Fruit fly (Drosophila melanogaster) whole organism, embryonic: ENCODE measurements around the gene Ctr1B.

Source experiments
- Adf1 ChIP-seq: fragments of 200-800 bp; sonication (Bioruptor generic); IDR thresholded peaks from 2 replicates; pipeline ENCODE4 v1.3.6; 2022; ENCODE audit warnings: missing biosample characterization, missing genetic modification characterization
- Bgb ChIP-seq: fragments of 200-800 bp; sonication (Bioruptor generic); IDR thresholded peaks from 2 replicates; pipeline ENCODE4 v1.3.6; 2022; ENCODE audit warnings: missing biosample characterization, missing genetic modification characterization; ENCODE audit not compliant: partially characterized antibody
- CG10321 ChIP-seq: fragments of 200-800 bp; sonication (Bioruptor generic); IDR thresholded peaks from 2 replicates; pipeline ENCODE4 v1.3.6; 2022; ENCODE audit warnings: missing biosample characterization, missing genetic modification characterization
- CG10959 ChIP-seq: fragments of 200-800 bp; sonication (Bioruptor generic); IDR thresholded peaks from 2 replicates; pipeline ENCODE4 v1.3.6; 2022; ENCODE audit warnings: missing biosample characterization, missing genetic modification characterization
- CG11723 ChIP-seq: fragments of 200-800 bp; sonication (Bioruptor generic); optimal IDR thresholded peaks from 2 replicates; lab custom pipeline; 2017; ENCODE audit warnings: missing biosample characterization, mild to moderate bottlenecking, missing genetic modification characterization
- CG12659 ChIP-seq: fragments of 200-800 bp; sonication (Bioruptor generic); optimal IDR thresholded peaks from 3 replicates; lab custom pipeline; 2017; ENCODE audit warnings: mild to moderate bottlenecking, missing biosample characterization, missing genetic modification reagents, missing genetic modification characterization
- CG13287 ChIP-seq: fragments of 200-800 bp; sonication (Bioruptor generic); IDR thresholded peaks from 2 replicates; pipeline ENCODE4 v1.3.6; 2022; ENCODE audit warnings: missing biosample characterization, missing genetic modification characterization; ENCODE audit not compliant: partially characterized antibody
- CG15514 ChIP-seq: fragments of 200-800 bp; sonication (Bioruptor generic); optimal IDR thresholded peaks from 3 replicates; lab custom pipeline; 2017; ENCODE audit warnings: missing biosample characterization, missing genetic modification characterization, mild to moderate bottlenecking, moderate library complexity, missing genetic modification reagents
- CG15696 ChIP-seq: fragments of 200-800 bp; sonication (Bioruptor generic); optimal IDR thresholded peaks from 2 replicates; lab custom pipeline; 2019; ENCODE audit warnings: missing biosample characterization, mild to moderate bottlenecking, missing genetic modification characterization, moderate library complexity
- CG34422 ChIP-seq: fragments of 200-800 bp; sonication (Bioruptor generic); IDR thresholded peaks from 3 replicates; pipeline ENCODE4 v1.3.6; 2022; ENCODE audit warnings: missing biosample characterization, missing genetic modification characterization
- CG3847 ChIP-seq: fragments of 200-800 bp; sonication (Bioruptor generic); IDR thresholded peaks from 2 replicates; pipeline ENCODE4 v1.3.6; 2022; ENCODE audit warnings: missing biosample characterization, missing genetic modification characterization
- CG3995 ChIP-seq: fragments of 200-800 bp; sonication (Bioruptor generic); optimal IDR thresholded peaks from 3 replicates; lab custom pipeline; 2016; ENCODE audit warnings: missing biosample characterization, missing genetic modification characterization
- CG6175 ChIP-seq: fragments of 200-800 bp; sonication (Bioruptor generic); IDR thresholded peaks from 3 replicates; pipeline ENCODE4 v1.3.6; 2022; ENCODE audit warnings: missing biosample characterization, missing genetic modification characterization
- CG6791 ChIP-seq: fragments of 200-800 bp; sonication (Bioruptor generic); IDR thresholded peaks from 3 replicates; pipeline ENCODE4 v1.3.6; 2022; ENCODE audit warnings: missing biosample characterization, missing genetic modification characterization; ENCODE audit not compliant: partially characterized antibody
- CG7928 ChIP-seq: fragments of 200-800 bp; sonication (Bioruptor generic); optimal IDR thresholded peaks from 2 replicates; lab custom pipeline; 2017; ENCODE audit warnings: missing biosample characterization, mild to moderate bottlenecking, missing genetic modification characterization
- CG9797 ChIP-seq: fragments of 200-800 bp; sonication (Bioruptor generic); optimal IDR thresholded peaks from 3 replicates; lab custom pipeline; 2018; ENCODE audit warnings: missing biosample characterization, mild to moderate bottlenecking, missing genetic modification characterization
- CG9817 ChIP-seq: fragments of 200-800 bp; sonication (Bioruptor generic); optimal IDR thresholded peaks from 2 replicates; lab custom pipeline; 2018; ENCODE audit warnings: missing biosample characterization, mild to moderate bottlenecking, missing genetic modification characterization, moderate library complexity
- CoRest ChIP-seq: fragments of 200-800 bp; sonication (Bioruptor generic); optimal IDR thresholded peaks from 3 replicates; lab custom pipeline; 2018; ENCODE audit warnings: missing biosample characterization, mild to moderate bottlenecking, missing genetic modification characterization, moderate library complexity
- Doc3 ChIP-seq: fragments of 200-800 bp; sonication (Bioruptor generic); IDR thresholded peaks from 3 replicates; pipeline ENCODE4 v1.3.6; 2022; ENCODE audit warnings: missing biosample characterization, missing genetic modification characterization; ENCODE audit not compliant: partially characterized antibody
- ERR ChIP-seq: fragments of 200-800 bp; sonication (Bioruptor generic); optimal IDR thresholded peaks from 2 replicates; lab custom pipeline; 2016; ENCODE audit warnings: missing biosample characterization, missing genetic modification characterization
- Elba2 ChIP-seq: fragments of 200-800 bp; sonication (Bioruptor generic); optimal IDR thresholded peaks from 3 replicates; lab custom pipeline; 2016; ENCODE audit warnings: missing biosample characterization, missing genetic modification characterization
- HLH4C ChIP-seq: fragments of 200-800 bp; sonication (Bioruptor generic); IDR thresholded peaks from 3 replicates; pipeline ENCODE4 v1.3.6; 2022; ENCODE audit warnings: missing biosample characterization, missing genetic modification characterization; ENCODE audit not compliant: partially characterized antibody
- HmgD ChIP-seq: fragments of 200-800 bp; sonication (Bioruptor generic); optimal IDR thresholded peaks from 3 replicates; lab custom pipeline; 2016; ENCODE audit warnings: missing biosample characterization, missing genetic modification characterization
- HmgZ ChIP-seq: fragments of 200-800 bp; sonication (Bioruptor generic); optimal IDR thresholded peaks from 2 replicates; lab custom pipeline; 2018; ENCODE audit warnings: missing biosample characterization, mild to moderate bottlenecking, missing genetic modification characterization
- MBD-R2 ChIP-seq: fragments of 200-800 bp; sonication (Bioruptor generic); IDR thresholded peaks from 2 replicates; pipeline ENCODE4 v1.3.6; 2022; ENCODE audit warnings: missing biosample characterization, missing genetic modification characterization
- Max ChIP-seq: fragments of 200-800 bp; sonication (Bioruptor generic); optimal IDR thresholded peaks from 2 replicates; lab custom pipeline; 2016; ENCODE audit warnings: missing biosample characterization, mild to moderate bottlenecking, missing genetic modification characterization
- Oli ChIP-seq: fragments of 200-800 bp; sonication (Bioruptor generic); optimal IDR thresholded peaks from 2 replicates; lab custom pipeline; 2018; ENCODE audit warnings: missing biosample characterization, mild to moderate bottlenecking, missing genetic modification characterization, moderate library complexity
- ara ChIP-seq: fragments of 200-800 bp; sonication (Bioruptor generic); IDR thresholded peaks from 2 replicates; pipeline ENCODE4 v1.3.6; 2022; ENCODE audit warnings: missing biosample characterization, missing genetic modification characterization
- ato ChIP-seq: fragments of 200-800 bp; sonication (Bioruptor generic); IDR thresholded peaks from 2 replicates; pipeline ENCODE4 v1.3.6; 2022; ENCODE audit warnings: missing biosample characterization, missing genetic modification characterization; ENCODE audit not compliant: partially characterized antibody
- bbx ChIP-seq: fragments of 200-800 bp; sonication (Bioruptor generic); IDR thresholded peaks from 2 replicates; pipeline ENCODE4 v1.3.6; 2022; ENCODE audit warnings: missing biosample characterization, missing genetic modification characterization; ENCODE audit not compliant: partially characterized antibody
- bigmax ChIP-seq: fragments of 200-800 bp; sonication (Bioruptor generic); optimal IDR thresholded peaks from 2 replicates; lab custom pipeline; 2018; ENCODE audit warnings: missing biosample characterization, mild to moderate bottlenecking, missing genetic modification characterization
- chm ChIP-seq: fragments of 200-800 bp; sonication (Bioruptor generic); IDR thresholded peaks from 2 replicates; pipeline ENCODE4 v1.3.6; 2022; ENCODE audit warnings: missing biosample characterization, missing genetic modification characterization
- da ChIP-seq: fragments of 200-800 bp; sonication (Bioruptor generic); optimal IDR thresholded peaks from 2 replicates; lab custom pipeline; 2016; ENCODE audit warnings: missing biosample characterization, missing genetic modification characterization
- fu2 ChIP-seq: fragments of 200-800 bp; sonication (Bioruptor generic); optimal IDR thresholded peaks from 2 replicates; lab custom pipeline; 2016; ENCODE audit warnings: missing biosample characterization, missing genetic modification characterization
- hth ChIP-seq: fragments of >200 bp; optimal IDR thresholded peaks from 2 replicates; lab custom pipeline; 2017; ENCODE audit warnings: inconsistent platforms
- lab ChIP-seq: fragments of 200-800 bp; sonication (Bioruptor generic); optimal IDR thresholded peaks from 3 replicates; lab custom pipeline; 2017; ENCODE audit warnings: missing biosample characterization, missing genetic modification characterization, mild to moderate bottlenecking, moderate library complexity, missing genetic modification reagents
- oc ChIP-seq: fragments of 200-800 bp; sonication (Bioruptor generic); optimal IDR thresholded peaks from 2 replicates; lab custom pipeline; 2018; ENCODE audit warnings: missing biosample characterization, mild to moderate bottlenecking, missing genetic modification characterization, moderate library complexity
- p53 ChIP-seq: fragments of 200-800 bp; sonication (Bioruptor generic); optimal IDR thresholded peaks from 2 replicates; lab custom pipeline; 2016; ENCODE audit warnings: missing biosample characterization, missing genetic modification characterization
- pan ChIP-seq, 4 experiments: fragments of >200 bp in 3 of 4; fragments of 200-800 bp in 1 of 4; sonication (Bioruptor generic) in 1 of 4; optimal IDR thresholded peaks in 3 of 4; IDR thresholded peaks in 1 of 4; 2 replicates each; pipeline versions ENCODE4 v1.3.6 to Lab custom; 2017 to 2022; ENCODE audit warnings: missing biosample characterization in 2 of 4, missing genetic modification characterization in 2 of 4, mixed read lengths in 1 of 4
- phol ChIP-seq: fragments of 200-800 bp; sonication (Bioruptor generic); optimal IDR thresholded peaks from 3 replicates; lab custom pipeline; 2018; ENCODE audit warnings: missing biosample characterization, mild to moderate bottlenecking, missing genetic modification characterization, moderate library complexity
- pzg ChIP-seq: fragments of 200-800 bp; sonication (Bioruptor generic); optimal IDR thresholded peaks from 3 replicates; lab custom pipeline; 2018; ENCODE audit warnings: missing biosample characterization, mild to moderate bottlenecking, missing genetic modification characterization, moderate library complexity
- sisA ChIP-seq: fragments of 200-800 bp; sonication (Bioruptor generic); IDR thresholded peaks from 2 replicates; pipeline ENCODE4 v1.3.6; 2022; ENCODE audit warnings: missing biosample characterization, missing genetic modification characterization
- sr ChIP-seq: fragments of 200-800 bp; sonication (Bioruptor generic); IDR thresholded peaks from 3 replicates; pipeline ENCODE4 v1.3.6; 2022; ENCODE audit warnings: missing biosample characterization, missing genetic modification characterization
- tll ChIP-seq, 2 experiments: fragments of 200-800 bp in 1 of 2; fragments of >200 bp in 1 of 2; sonication (Bioruptor generic) in 1 of 2; optimal IDR thresholded peaks; 2 replicates each; lab custom pipeline; 2017 to 2019; ENCODE audit warnings: missing biosample characterization in 2 of 2, missing genetic modification characterization in 2 of 2, mild to moderate bottlenecking in 1 of 2, moderate library complexity in 1 of 2
- tna ChIP-seq: fragments of 200-800 bp; sonication (Bioruptor generic); IDR thresholded peaks from 2 replicates; pipeline ENCODE4 v1.3.6; 2022; ENCODE audit warnings: missing biosample characterization, missing genetic modification characterization; ENCODE audit not compliant: partially characterized antibody
- twi ChIP-seq: fragments of 200-800 bp; optimal IDR thresholded peaks from 2 replicates; lab custom pipeline; 2019; ENCODE audit warnings: missing biosample characterization, mild to moderate bottlenecking, missing genetic modification characterization, moderate library complexity
- unc-4 ChIP-seq: fragments of 200-800 bp; sonication (Bioruptor generic); IDR thresholded peaks from 2 replicates; pipeline ENCODE4 v1.3.6; 2022; ENCODE audit warnings: missing biosample characterization, missing genetic modification characterization; ENCODE audit not compliant: partially characterized antibody
- zen ChIP-seq: fragments of 200-800 bp; sonication (Bioruptor generic); optimal IDR thresholded peaks from 3 replicates; lab custom pipeline; 2018; ENCODE audit warnings: missing biosample characterization, mild to moderate bottlenecking, missing genetic modification characterization, moderate library complexity

The Ctr1B gene

dm6 chr3R:8269740-8270139 lies 47.7 kb upstream of the Ctr1B start, which contains the start of gene CG9630 (continued):
- TF ChIP-seq HmgZ (tag; lab: Kevin White, UChicago) (peak; percentile 73), p53 (GFP tag; lab: Kevin White, UChicago) (no peak), pzg (peak; percentile 97), ato (GFP tag; lab: Robert Waterston, UW) (peak; percentile 87), HmgD (GFP tag; lab: Kevin White, UChicago) (peak; percentile 73), zen (tag; lab: Kevin White, UChicago) (peak; percentile 18), CG10321 (GFP tag; lab: Robert Waterston, UW) (0 out of 2 replicates have a peak, but pooled peaks have one; percentile 5), bbx (peak; percentile 74), bigmax (GFP tag; lab: Kevin White, UChicago) (peak; percentile 60), MBD-R2 (GFP tag; lab: Robert Waterston, UW) (peak; percentile 88), tll (GFP tag; optimal IDR thresholded peaks at IDR 0.05; lab: Kevin White, UChicago) (peak in 1 of 2 experiments; percentile 32), oc (tag; lab: Kevin White, UChicago) (peak; percentile 51), CG11723 (no peak), phol (peak; percentile 66), CG7928 (GFP tag; lab: Kevin White, UChicago) (peak; percentile 13), CG9817 (tag; lab: Kevin White, UChicago) (no peak), sisA (GFP tag; lab: Robert Waterston, UW) (no peak), Doc3 (peak; percentile 48; the same call in 2 of the 3 replicates), CG34422 (GFP tag; lab: Robert Waterston, UW) (peak; percentile 20; the same call in 1 of the 3 replicates), ara (GFP tag; lab: Robert Waterston, UW) (0 out of 2 replicates have a peak, but pooled peaks have one; percentile 12), CG3995 (peak; percentile 38), CG6175 (GFP tag; lab: Robert Waterston, UW) (no peak), CG10959 (GFP tag; lab: Robert Waterston, UW) (no peak), Elba2 (GFP tag; lab: Kevin White, UChicago) (peak; percentile 79), twi (tag; lab: Kevin White, UChicago) (peak; percentile 85), CG3847 (GFP tag; lab: Robert Waterston, UW) (peak; percentile 88), CG13287 (GFP tag; lab: Robert Waterston, UW) (peak; percentile 80), CG15696 (no peak), tna (GFP tag; lab: Robert Waterston, UW) (peak; percentile 31; the same call in 1 of the 2 replicates), Max (GFP tag; lab: Kevin White, UChicago) (peak; percentile 88), Oli (tag; lab: Kevin White, UChicago) (no peak), fu2 (no peak), CG12659 (peak; percentile 12), Adf1 (0 out of 2 replicates have a peak, but pooled peaks have one; percentile 16), lab (GFP tag; lab: Kevin White, UChicago) (no peak), CG6791 (GFP tag; lab: Robert Waterston, UW) (peak; percentile 68; the same call in 2 of the 3 replicates), chm (GFP tag; lab: Robert Waterston, UW) (peak; percentile 32; the same call in 1 of the 2 replicates), hth (lab: Kevin White, UChicago) (no peak), da (GFP tag; lab: Kevin White, UChicago) (peak; percentile 10), CG9797 (GFP tag; lab: Kevin White, UChicago) (peak; percentile 97), Bgb (GFP tag; lab: Robert Waterston, UW) (peak; percentile 73), CoRest (tag; lab: Kevin White, UChicago) (peak; percentile 4), ERR (no peak), unc-4 (GFP tag; lab: Robert Waterston, UW) (peak; percentile 70), sr (GFP tag; lab: Robert Waterston, UW) (no peak), HLH4C (GFP tag; lab: Robert Waterston, UW) (peak; percentile 54; the same call in 2 of the 3 replicates), pan (optimal IDR thresholded peaks at IDR 0.05; lab: Kevin White, UChicago) (no peak), pan (GFP tag; optimal IDR thresholded peaks at IDR 0.05 in 1 of 2, IDR thresholded peaks at IDR 0.05 in 1 of 2) (no peak), CG15514 (peak; percentile 87)
